Fruit fly (Drosophila melanogaster): Measurements from ENCODE around the gene CG10646.

CG10646 gene

dm6 chr3L:12495312-12495725 lies 8.4 kb downstream of the CG10646 start (continued):
- TF ChIP-seq repo (GFP tag; optimal IDR thresholded peaks at IDR 0.05): no peak
- TF ChIP-seq CG6175 (GFP tag; IDR thresholded peaks at IDR 0.05): no peak
- TF ChIP-seq Hr51 (GFP tag; optimal IDR thresholded peaks at IDR 0.05): peak in 1 of 2 experiments; percentile 58
- TF ChIP-seq ftz-f1 (GFP tag; optimal IDR thresholded peaks at IDR 0.05): no peak
- TF ChIP-seq Aef1 (GFP tag; IDR thresholded peaks at IDR 0.05): no peak
- no peak for TF ChIP-seq salm (tag; optimal IDR thresholded peaks at IDR 0.05)
- no peak for TF ChIP-seq p53 (GFP tag; optimal IDR thresholded peaks at IDR 0.05)
- TF ChIP-seq CG14710 (tag; optimal IDR thresholded peaks at IDR 0.05): peak; percentile 24
- no peak for TF ChIP-seq CHES-1-like (GFP tag; optimal IDR thresholded peaks at IDR 0.05)
- no peak for TF ChIP-seq Tbp (GFP tag; optimal IDR thresholded peaks at IDR 0.05)
- no peak for TF ChIP-seq H2.0 (GFP tag; IDR thresholded peaks at IDR 0.05)
- peak in 1 of 3 experiments; percentile 42 for TF ChIP-seq lola (GFP tag; optimal IDR thresholded peaks at IDR 0.05)
- no peak for TF ChIP-seq CG5245 (GFP tag; optimal IDR thresholded peaks at IDR 0.05)
- no peak for TF ChIP-seq da (GFP tag; optimal IDR thresholded peaks at IDR 0.05)
- TF ChIP-seq Fer1 (GFP tag; optimal IDR thresholded peaks at IDR 0.05): peak; percentile 35
- TF ChIP-seq CG7963 (GFP tag; IDR thresholded peaks at IDR 0.05; ENCODE audit: partially characterized antibody): no peak
- no peak for TF ChIP-seq CG3163 (GFP tag; optimal IDR thresholded peaks at IDR 0.05)
- no peak for TF ChIP-seq Bgb (GFP tag; IDR thresholded peaks at IDR 0.05; ENCODE audit: partially characterized antibody)
- peak; percentile 53 for TF ChIP-seq lab (GFP tag; optimal IDR thresholded peaks at IDR 0.05)
- TF ChIP-seq CG7745 (tag; optimal IDR thresholded peaks at IDR 0.05): no peak
- TF ChIP-seq ash1 (GFP tag; optimal IDR thresholded peaks at IDR 0.05): no peak
- peak; percentile 20 for TF ChIP-seq CG18476 (GFP tag; optimal IDR thresholded peaks at IDR 0.05)
- peak; percentile 39 for TF ChIP-seq CG2875 (GFP tag; optimal IDR thresholded peaks at IDR 0.05)
- no peak for TF ChIP-seq pho (GFP tag; optimal IDR thresholded peaks at IDR 0.05)
- no peak for TF ChIP-seq pnt (GFP tag; optimal IDR thresholded peaks at IDR 0.05)
- TF ChIP-seq fd96Cb (tag; optimal IDR thresholded peaks at IDR 0.05): peak; percentile 36
- TF ChIP-seq ken (GFP tag; IDR thresholded peaks at IDR 0.05): no peak
- TF ChIP-seq CG6254 (GFP tag; optimal IDR thresholded peaks at IDR 0.05): no peak
- TF ChIP-seq sima (GFP tag; optimal IDR thresholded peaks at IDR 0.05): no peak
- TF ChIP-seq CG6765 (GFP tag; optimal IDR thresholded peaks at IDR 0.05): no peak
- TF ChIP-seq CG3838 (GFP tag; optimal IDR thresholded peaks at IDR 0.05): no peak
- no peak for TF ChIP-seq CG1647 (GFP tag; optimal IDR thresholded peaks at IDR 0.05)
- no peak for TF ChIP-seq Kr (GFP tag; optimal IDR thresholded peaks at IDR 0.05)
- no peak for TF ChIP-seq Asciz (GFP tag; optimal IDR thresholded peaks at IDR 0.05)
- no peak for TF ChIP-seq CG7271 (tag; optimal IDR thresholded peaks at IDR 0.05)
- TF ChIP-seq Nf-YB (GFP tag; optimal IDR thresholded peaks at IDR 0.05): peak; percentile 4
- no peak for TF ChIP-seq CG7928 (GFP tag; optimal IDR thresholded peaks at IDR 0.05)
- no peak for TF ChIP-seq sim (GFP tag; IDR thresholded peaks at IDR 0.05)
- TF ChIP-seq CG14667 (GFP tag; IDR thresholded peaks at IDR 0.05): 0 out of 2 replicates have a peak, but pooled peaks have one; percentile 31
- no peak for TF ChIP-seq HLH54F (GFP tag; optimal IDR thresholded peaks at IDR 0.05)
- TF ChIP-seq ab (GFP tag; optimal IDR thresholded peaks at IDR 0.05): no peak
- no peak for TF ChIP-seq croc (GFP tag; conservative IDR thresholded peaks at IDR 0.05)
- TF ChIP-seq CG1602 (GFP tag; optimal IDR thresholded peaks at IDR 0.05): no peak
- TF ChIP-seq BEAF-32 (GFP tag; optimal IDR thresholded peaks at IDR 0.05): no peak
- TF ChIP-seq zf30C (GFP tag; optimal IDR thresholded peaks at IDR 0.05): peak; percentile 47
- TF ChIP-seq CG31388 (GFP tag; optimal IDR thresholded peaks at IDR 0.05): no peak
- TF ChIP-seq pum (GFP tag; optimal IDR thresholded peaks at IDR 0.05): no peak
- TF ChIP-seq CG2889 (GFP tag; IDR thresholded peaks at IDR 0.05): no peak
- no peak for TF ChIP-seq crc (GFP tag; optimal IDR thresholded peaks at IDR 0.05)
- TF ChIP-seq CG10654 (GFP tag; optimal IDR thresholded peaks at IDR 0.05): peak; percentile 35
- no peak for TF ChIP-seq bigmax (GFP tag; optimal IDR thresholded peaks at IDR 0.05)
